Worm (Caenorhabditis elegans): ENCODE measurements around the gene B0495.7.
A peak's percentile ranks its signal among the peaks of the same experiment; 100 is the strongest.

The B0495.7 gene

DNA sequence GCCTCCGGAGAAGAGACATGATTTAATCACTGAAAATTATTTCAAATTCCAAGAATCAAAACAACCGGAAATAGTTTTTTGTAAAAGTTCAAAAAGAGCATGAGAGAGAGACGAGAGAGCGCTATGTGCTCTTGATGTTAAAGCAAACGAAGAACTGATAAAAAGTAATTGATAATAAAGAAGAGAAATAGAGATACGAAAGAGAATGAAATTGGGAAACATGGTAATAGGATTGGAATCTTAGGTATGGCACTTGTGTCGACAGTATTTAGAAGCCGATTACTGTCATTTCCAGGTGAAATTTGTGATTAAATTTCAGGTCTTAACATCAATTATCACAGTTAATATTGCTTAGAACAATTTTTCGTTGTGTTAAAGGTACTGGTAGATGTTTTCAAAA, 11.1 kb downstream of the B0495.7 start, which contains the start of gene nhx-2:
TSS of gene nhx-2 (minus strand) at position 29 of the 400 bp plus-strand sequence.
- no peak for TF ChIP-seq ZK546.5 (tag; optimal IDR thresholded peaks at IDR 0.05)
- peak; percentile 78 for TF ChIP-seq pqm-1 (tag; optimal IDR thresholded peaks at IDR 0.05)
- TF ChIP-seq fos-1 (tag; optimal IDR thresholded peaks at IDR 0.05) = no peak
- peak; percentile 87 for TF ChIP-seq elt-2 (tag; optimal IDR thresholded peaks at IDR 0.05)

DNA sequence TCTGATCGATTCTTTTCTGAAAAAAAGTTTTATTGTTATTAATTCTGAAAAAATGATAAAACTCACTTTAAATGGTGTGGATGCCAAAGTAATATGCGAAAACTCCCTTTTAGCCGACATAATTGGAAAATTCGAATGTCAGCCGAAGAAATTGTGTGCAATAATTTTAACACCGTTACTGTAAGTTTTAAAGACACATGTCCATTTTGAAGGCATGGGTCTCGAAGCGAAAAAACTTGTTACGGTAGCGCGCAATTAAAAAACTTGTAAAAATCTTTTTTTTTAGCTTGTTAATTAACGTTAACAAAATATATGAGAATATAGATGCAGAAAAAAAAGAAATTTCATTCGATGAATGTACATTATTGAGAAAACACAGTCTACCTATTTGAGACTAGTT, 14.6 kb downstream of the B0495.7 start, which contains the start of gene pid-1:
TSS of gene pid-1 (minus strand) at position 173 of the 400 bp plus-strand sequence.
- TF ChIP-seq tbx-2 (tag; optimal IDR thresholded peaks at IDR 0.05) (no peak), daf-12 (tag; optimal IDR thresholded peaks at IDR 0.05) (no peak), hmg-11 (tag; optimal IDR thresholded peaks at IDR 0.05) (no peak), zag-1 (tag; optimal IDR thresholded peaks at IDR 0.05) (no peak), egl-27 (tag; optimal IDR thresholded peaks at IDR 0.05) (no peak), fkh-2 (tag; optimal IDR thresholded peaks at IDR 0.05) (no peak), ceh-9 (tag; optimal IDR thresholded peaks at IDR 0.05) (no peak), lin-39 (tag; optimal IDR thresholded peaks at IDR 0.05) (no peak), aly-2 (tag; optimal IDR thresholded peaks at IDR 0.05) (no peak), jun-1 (tag; optimal IDR thresholded peaks at IDR 0.05) (no peak), nfya-1 (tag; optimal IDR thresholded peaks at IDR 0.05; ENCODE audit: insufficient read depth) (no peak), elt-1 (tag; optimal IDR thresholded peaks at IDR 0.05) (no peak), nhr-11 (tag; optimal IDR thresholded peaks at IDR 0.05) (no peak), ztf-11 (tag; optimal IDR thresholded peaks at IDR 0.05) (no peak), skn-1 (tag; optimal IDR thresholded peaks at IDR 0.05) (no peak)

DNA sequence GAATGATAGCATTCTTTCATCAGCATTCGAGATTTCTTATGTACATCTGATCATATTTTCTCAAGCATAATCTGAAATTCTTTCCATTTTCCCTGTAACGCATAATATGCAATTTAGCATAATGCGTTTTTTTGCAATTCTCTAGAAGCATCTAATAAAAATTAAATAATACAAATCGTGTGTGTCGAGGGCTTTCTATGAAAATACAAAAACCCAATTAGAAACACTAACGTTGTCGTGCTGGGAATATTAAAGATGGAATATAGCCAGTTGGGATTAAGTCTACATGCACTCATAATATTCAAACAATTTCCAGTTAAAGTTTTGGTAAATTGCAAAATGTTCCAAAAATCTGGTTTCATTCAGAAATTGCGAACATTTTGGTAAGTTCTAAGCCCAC, 20.4 kb downstream of the B0495.7 start, which contains the start of gene F18A1.1:
TSS of gene F18A1.1 (plus strand) at position 301 of the 400 bp plus-strand sequence.
- TF ChIP-seq ztf-4 (tag; optimal IDR thresholded peaks at IDR 0.05) (no peak), ceh-28 (tag; optimal IDR thresholded peaks at IDR 0.05) (peak; percentile 29), nhr-43 (tag; optimal IDR thresholded peaks at IDR 0.05; ENCODE audit: poor library complexity, severe bottlenecking) (peak; percentile 18), unc-62 (GFP tag; optimal IDR thresholded peaks at IDR 0.05) (no peak)

DNA sequence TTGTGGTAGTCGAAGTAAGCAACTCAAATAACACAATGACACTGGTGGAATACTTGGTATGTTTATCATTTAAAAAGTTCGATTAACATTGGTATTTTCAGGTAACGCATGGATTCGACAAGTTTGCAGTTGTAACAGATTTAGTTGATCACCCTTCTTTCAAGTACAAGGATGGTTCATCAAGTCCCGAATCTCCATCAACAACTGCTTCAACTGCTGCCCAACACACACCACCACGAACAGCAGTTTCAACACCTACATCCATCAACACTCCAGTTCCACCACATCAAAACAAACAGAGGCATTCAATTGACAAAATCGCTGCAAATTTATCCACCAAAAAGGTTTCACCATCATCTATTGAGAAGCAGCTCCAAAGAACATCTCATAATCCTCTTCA, 22.5 kb downstream of the B0495.7 start:
- no peak for TF ChIP-seq egl-5 (tag; optimal IDR thresholded peaks at IDR 0.05)
- TF ChIP-seq unc-62 (GFP tag; optimal IDR thresholded peaks at IDR 0.05) = no peak
- TF ChIP-seq elt-1 (tag; optimal IDR thresholded peaks at IDR 0.05) = no peak

DNA sequence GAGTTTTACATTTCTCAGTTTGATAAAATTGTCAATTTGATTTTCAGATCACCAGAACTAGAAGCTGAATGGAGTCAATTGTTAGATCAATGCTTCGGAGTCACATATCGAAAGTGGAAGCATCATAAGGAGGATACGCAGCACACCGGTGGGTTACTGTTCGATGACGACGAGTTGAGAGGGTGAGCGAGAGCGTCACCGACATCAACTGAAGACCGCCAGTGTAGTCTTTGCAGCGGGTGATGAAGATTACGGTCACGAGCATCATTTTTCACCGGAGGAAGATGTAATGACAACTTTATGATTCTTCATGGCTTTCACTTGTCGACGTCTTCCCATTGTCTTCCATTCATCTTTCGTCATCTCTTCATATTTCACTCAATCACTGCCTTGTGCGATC, 23.1 kb downstream of the B0495.7 start, which contains the start of gene lin-26:
TSS of gene lin-26 (plus strand) at position 301 of the 400 bp plus-strand sequence.
- no peak for TF ChIP-seq ZK546.5 (tag; optimal IDR thresholded peaks at IDR 0.05)

DNA sequence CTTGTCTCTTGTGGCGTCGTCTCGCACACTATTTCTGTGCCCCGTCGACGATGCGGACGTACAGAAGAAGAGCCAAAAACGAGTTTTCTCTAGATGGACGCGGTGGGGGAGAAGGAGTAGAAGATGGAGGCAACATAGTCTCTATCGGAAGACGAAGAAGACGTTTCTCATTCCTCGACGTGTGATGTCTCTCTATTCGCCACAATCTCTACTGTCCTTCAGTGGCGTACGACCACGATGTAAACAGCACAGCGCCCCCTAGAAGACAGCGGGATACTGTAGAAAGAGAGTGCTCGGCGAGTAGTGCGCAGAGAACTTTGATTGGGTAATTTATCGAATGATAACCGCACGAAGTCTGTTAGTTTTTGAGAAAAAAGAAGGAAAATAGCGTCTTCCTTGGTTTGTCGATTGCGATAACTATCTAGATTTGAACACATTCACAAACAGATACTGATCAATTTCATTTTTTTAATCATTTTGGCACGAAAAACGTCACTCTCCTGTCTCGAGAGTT, 25.5 kb downstream of the B0495.7 start:
- TF ChIP-seq nfya-1 (tag; optimal IDR thresholded peaks at IDR 0.05; ENCODE audit: insufficient read depth) (peak; percentile 4), nhr-25 (tag; optimal IDR thresholded peaks at IDR 0.05) (peak; percentile 81), elt-3 (tag; optimal IDR thresholded peaks at IDR 0.05) (no peak), lin-15B (tag; optimal IDR thresholded peaks at IDR 0.05) (no peak)

DNA sequence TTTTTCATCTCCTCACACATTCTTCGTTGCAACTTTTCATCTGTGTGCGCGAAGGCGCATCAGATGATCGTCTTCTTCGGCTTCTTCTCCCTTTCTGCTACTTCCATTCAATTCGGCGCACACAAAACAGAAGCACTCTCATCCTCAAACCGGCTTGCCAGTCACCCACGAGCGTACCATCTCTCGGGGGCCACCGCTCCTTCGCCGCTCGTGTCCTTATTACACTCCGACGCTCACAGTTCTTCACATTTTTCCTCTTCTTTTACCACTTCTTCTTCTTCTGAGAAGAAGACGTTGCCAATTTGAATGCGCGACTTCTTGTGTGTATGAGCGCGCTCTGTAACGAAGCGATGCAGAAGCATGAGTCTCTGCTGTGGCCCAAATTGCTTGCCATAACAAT, 26.5 kb downstream of the B0495.7 start:
- TF ChIP-seq nhr-25 (tag; optimal IDR thresholded peaks at IDR 0.05) (peak; percentile 60), aly-2 (tag; optimal IDR thresholded peaks at IDR 0.05) (no peak)

DNA sequence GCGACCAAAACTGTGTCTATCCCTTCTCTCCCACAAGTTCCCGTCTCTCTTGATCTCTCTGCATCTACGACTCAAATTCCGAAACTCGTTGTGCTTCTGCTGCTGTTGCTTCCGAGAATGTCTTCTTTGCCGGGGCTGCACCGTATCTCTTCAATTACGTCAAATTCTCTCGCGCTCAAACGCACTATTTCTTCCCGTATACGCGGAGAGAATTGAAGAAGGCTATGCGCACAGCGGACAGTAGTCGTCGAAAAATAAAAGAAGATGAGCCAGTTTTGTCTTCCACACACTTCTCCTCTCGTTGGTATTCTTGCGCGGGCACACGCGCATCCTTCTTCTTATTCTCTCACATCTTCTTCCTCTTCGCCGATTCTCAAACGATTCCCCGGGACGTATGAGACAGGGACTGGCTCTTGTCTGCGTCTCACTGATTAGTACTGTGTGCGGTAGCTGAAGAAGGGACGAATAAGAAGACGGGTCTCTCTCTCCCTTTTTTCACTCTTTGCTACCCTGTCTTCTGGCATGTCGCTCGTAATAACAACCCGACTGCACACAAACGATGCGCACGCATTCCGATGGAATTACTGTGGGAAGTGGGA, 28.6 kb downstream of the B0495.7 start:
- no peak for TF ChIP-seq elt-3 (tag; optimal IDR thresholded peaks at IDR 0.05)
- peak; percentile 38 for TF ChIP-seq nhr-23 (tag; optimal IDR thresholded peaks at IDR 0.05)
- TF ChIP-seq nhr-43 (tag; optimal IDR thresholded peaks at IDR 0.05; ENCODE audit: poor library complexity, severe bottlenecking) = peak; percentile 47

All from whole organism, L3 larva.